Worm (Caenorhabditis elegans): Measurements from ENCODE around the gene srh-74.

DNA sequence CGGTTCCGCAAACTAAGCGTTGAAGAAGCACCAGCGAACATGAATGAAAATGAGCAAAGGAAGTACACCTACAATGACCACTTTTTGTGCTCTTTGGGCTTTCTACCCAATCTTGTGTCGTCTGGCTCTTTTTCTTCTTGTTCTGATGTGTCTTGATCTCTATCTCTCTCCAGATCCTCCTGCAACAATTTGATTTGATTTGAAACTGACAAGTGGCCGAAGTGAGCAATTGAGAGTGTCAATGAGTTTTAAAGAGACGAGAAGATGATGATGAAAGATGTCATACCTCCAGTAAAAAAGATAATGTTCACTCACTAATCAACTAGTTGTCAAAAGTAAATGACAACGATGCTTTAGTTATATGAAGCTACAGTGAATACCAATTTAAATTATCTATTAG, 13.8 kb downstream of the srh-74 start, which contains the start of gene pptr-2:
- TF ChIP-seq fkh-10 (GFP tag; optimal IDR thresholded peaks at IDR 0.05), result no peak
- no peak for TF ChIP-seq ceh-9 (tag; optimal IDR thresholded peaks at IDR 0.05)
- no peak for TF ChIP-seq ttx-3 (tag; optimal IDR thresholded peaks at IDR 0.05)
- TF ChIP-seq hlh-30 (tag; optimal IDR thresholded peaks at IDR 0.05; ENCODE audit: insufficient read depth), result no peak
- TF ChIP-seq ceh-30 (tag; optimal IDR thresholded peaks at IDR 0.05), result no peak
- no peak for TF ChIP-seq Y22D7AL.16 (tag; optimal IDR thresholded peaks at IDR 0.05)
- no peak for TF ChIP-seq ceh-2 (tag; optimal IDR thresholded peaks at IDR 0.05)
- peak; percentile 92 for TF ChIP-seq unc-55 (GFP tag; optimal IDR thresholded peaks at IDR 0.05)
- no peak for TF ChIP-seq ama-1 (optimal IDR thresholded peaks at IDR 0.05)
- no peak for TF ChIP-seq elt-2 (tag; optimal IDR thresholded peaks at IDR 0.05)

Measured in whole organism, late embryonic.